Worm (Caenorhabditis elegans): ENCODE results near the gene ccar-1.

ce11 chrIV:14103054-14103453 lies 31.7 kb downstream of the ccar-1 start, which contains the start of gene F52B11.5:
- no peak for TF ChIP-seq B0310.2 (tag; optimal IDR thresholded peaks at IDR 0.05)
- TF ChIP-seq F13C5.2 (tag; optimal IDR thresholded peaks at IDR 0.05) = no peak
- no peak for TF ChIP-seq hnd-1 (tag; optimal IDR thresholded peaks at IDR 0.05)
- TF ChIP-seq flt-1 (GFP tag; IDR thresholded peaks at IDR 0.05) = no peak
- no peak for TF ChIP-seq tbx-11 (GFP tag; IDR thresholded peaks at IDR 0.05)
- no peak for TF ChIP-seq ama-1 (optimal IDR thresholded peaks at IDR 0.05)
- no peak for TF ChIP-seq pes-1 (GFP tag; IDR thresholded peaks at IDR 0.05)

Data from whole organism, early embryonic.